Worm (Caenorhabditis elegans) whole organism, L2 larva: ENCODE data around the gene F46H5.2.
A peak's percentile ranks its signal among the peaks of the same experiment; 100 is the strongest.

ENCODE experiments used
- C34F6.9 ChIP-seq: fragments of 150-350 bp; optimal IDR thresholded peaks from 2 replicates; lab custom pipeline; 2014; ENCODE audit warnings: missing biosample characterization, missing genetic modification characterization
- F13H6.1 ChIP-seq: sonication (generic microtip); optimal IDR thresholded peaks from 2 replicates; lab custom pipeline; 2016; ENCODE audit warnings: missing genetic modification characterization, missing compliant biosample characterization
- R02D3.7 ChIP-seq: fragments of 150-350 bp; optimal IDR thresholded peaks from 2 replicates; lab custom pipeline; 2014; ENCODE audit warnings: missing biosample characterization, missing genetic modification characterization
- Y55F3AM.14 ChIP-seq: fragments of 200-800 bp; sonication (Bioruptor generic); optimal IDR thresholded peaks from 2 replicates; lab custom pipeline; 2018; ENCODE audit warnings: mild to moderate bottlenecking, missing genetic modification characterization, missing compliant biosample characterization
- ZK546.5 ChIP-seq: sonication (generic microtip); optimal IDR thresholded peaks from 2 replicates; lab custom pipeline; 2017; ENCODE audit warnings: missing biosample characterization, missing genetic modification characterization
- alr-1 ChIP-seq: fragments of 150-350 bp; optimal IDR thresholded peaks from 2 replicates; lab custom pipeline; 2014; ENCODE audit warnings: missing biosample characterization, missing genetic modification characterization
- aly-2 ChIP-seq: fragments of 150-350 bp; optimal IDR thresholded peaks from 2 replicates; lab custom pipeline; 2014; ENCODE audit warnings: missing biosample characterization, missing genetic modification characterization
- ama-1 ChIP-seq: fragments of 150-350 bp; optimal IDR thresholded peaks from 2 replicates; lab custom pipeline; 2018; ENCODE audit warnings: inconsistent platforms
- blmp-1 ChIP-seq: sonication (generic microtip); optimal IDR thresholded peaks from 2 replicates; lab custom pipeline; 2017; ENCODE audit warnings: missing genetic modification characterization, mild to moderate bottlenecking, missing compliant biosample characterization, antibody characterized with exemption, moderate library complexity; ENCODE audit not compliant: insufficient read depth
- ceh-16 ChIP-seq: fragments of 150-350 bp; optimal IDR thresholded peaks from 2 replicates; lab custom pipeline; 2014; ENCODE audit warnings: missing biosample characterization, missing genetic modification characterization
- ceh-82 ChIP-seq: fragments of 150-350 bp; optimal IDR thresholded peaks from 2 replicates; lab custom pipeline; 2014; ENCODE audit warnings: missing biosample characterization, missing genetic modification characterization
- crh-2 ChIP-seq: sonication (generic microtip); optimal IDR thresholded peaks from 2 replicates; lab custom pipeline; 2017; ENCODE audit warnings: missing biosample characterization, missing genetic modification characterization
- dmd-4 ChIP-seq: sonication (generic microtip); optimal IDR thresholded peaks from 2 replicates; lab custom pipeline; 2017; ENCODE audit warnings: missing biosample characterization, missing genetic modification characterization
- egl-27 ChIP-seq: sonication (generic microtip); optimal IDR thresholded peaks from 3 replicates; lab custom pipeline; 2017; ENCODE audit warnings: missing biosample characterization, missing genetic modification reagents, missing genetic modification characterization
- elt-1 ChIP-seq: fragments of 150-350 bp; optimal IDR thresholded peaks from 2 replicates; lab custom pipeline; 2014; ENCODE audit warnings: missing biosample characterization, missing genetic modification characterization
- elt-3 ChIP-seq: sonication (generic microtip); optimal IDR thresholded peaks from 2 replicates; lab custom pipeline; 2017; ENCODE audit warnings: missing biosample characterization, missing genetic modification characterization
- fos-1 ChIP-seq: fragments of 150-350 bp; optimal IDR thresholded peaks from 2 replicates; lab custom pipeline; 2014; ENCODE audit warnings: missing biosample characterization, missing genetic modification characterization
- gmeb-1 ChIP-seq: fragments of 150-350 bp; optimal IDR thresholded peaks from 2 replicates; lab custom pipeline; 2014; ENCODE audit warnings: missing biosample characterization, missing genetic modification characterization
- lin-11 ChIP-seq: fragments of 150-350 bp; sonication (generic microtip); optimal IDR thresholded peaks from 2 replicates; lab custom pipeline; 2014; ENCODE audit warnings: missing biosample characterization, missing genetic modification characterization, inconsistent platforms, mixed read lengths
- lin-13 ChIP-seq: fragments of 150-350 bp; optimal IDR thresholded peaks from 2 replicates; lab custom pipeline; 2014; ENCODE audit warnings: missing biosample characterization, missing genetic modification reagents, missing genetic modification characterization
- lin-39 ChIP-seq: fragments of 150-350 bp; optimal IDR thresholded peaks from 2 replicates; lab custom pipeline; 2014; ENCODE audit warnings: missing biosample characterization, missing genetic modification reagents, missing genetic modification characterization
- lsy-2 ChIP-seq, 2 experiments: fragments of 150-350 bp in 1 of 2; sonication (generic microtip) in 1 of 2; optimal IDR thresholded peaks; 2 replicates each; lab custom pipeline; 2014 to 2017; ENCODE audit warnings: missing biosample characterization in 2 of 2, missing genetic modification characterization in 2 of 2
- mab-5 ChIP-seq: fragments of 150-350 bp; optimal IDR thresholded peaks from 2 replicates; lab custom pipeline; 2014; ENCODE audit warnings: missing biosample characterization, missing genetic modification characterization
- mbf-1 ChIP-seq: sonication (generic microtip); optimal IDR thresholded peaks from 2 replicates; lab custom pipeline; 2017; ENCODE audit warnings: missing biosample characterization, missing genetic modification characterization
- mdl-1 ChIP-seq, 2 experiments: fragments of 150-350 bp in 1 of 2; sonication (generic microtip) in 1 of 2; optimal IDR thresholded peaks; 2 replicates each; lab custom pipeline; 2017; ENCODE audit warnings: missing biosample characterization in 2 of 2, missing genetic modification characterization in 2 of 2
- nhr-10 ChIP-seq: sonication (generic microtip); optimal IDR thresholded peaks from 2 replicates; lab custom pipeline; 2017; ENCODE audit warnings: missing biosample characterization, missing genetic modification characterization
- nhr-11 ChIP-seq: fragments of 150-350 bp; optimal IDR thresholded peaks from 2 replicates; lab custom pipeline; 2014; ENCODE audit warnings: missing biosample characterization, missing genetic modification characterization
- nhr-129 ChIP-seq: fragments of 150-350 bp; optimal IDR thresholded peaks from 2 replicates; lab custom pipeline; 2014; ENCODE audit warnings: missing biosample characterization, missing genetic modification characterization
- nhr-21 ChIP-seq: fragments of 150-350 bp; optimal IDR thresholded peaks from 2 replicates; lab custom pipeline; 2014; ENCODE audit warnings: missing biosample characterization, missing genetic modification characterization
- nhr-23 ChIP-seq: fragments of 150-350 bp; optimal IDR thresholded peaks from 2 replicates; lab custom pipeline; 2014; ENCODE audit warnings: missing biosample characterization, missing genetic modification reagents, missing genetic modification characterization
- nhr-237 ChIP-seq: fragments of 150-350 bp; optimal IDR thresholded peaks from 2 replicates; lab custom pipeline; 2014; ENCODE audit warnings: missing biosample characterization, missing genetic modification characterization
- nhr-25 ChIP-seq: fragments of 150-350 bp; sonication (generic microtip); optimal IDR thresholded peaks from 3 replicates; lab custom pipeline; 2014; ENCODE audit warnings: missing biosample characterization, missing genetic modification characterization
- nhr-6 ChIP-seq: fragments of 150-350 bp; optimal IDR thresholded peaks from 2 replicates; lab custom pipeline; 2014; ENCODE audit warnings: missing biosample characterization, missing genetic modification characterization
- nhr-77 ChIP-seq: fragments of 150-350 bp; optimal IDR thresholded peaks from 2 replicates; lab custom pipeline; 2014; ENCODE audit warnings: missing biosample characterization, missing genetic modification characterization
- peb-1 ChIP-seq: fragments of 150-350 bp; optimal IDR thresholded peaks from 2 replicates; lab custom pipeline; 2014; ENCODE audit warnings: missing biosample characterization, missing genetic modification characterization
- sem-4 ChIP-seq: fragments of 150-350 bp; optimal IDR thresholded peaks from 2 replicates; lab custom pipeline; 2014; ENCODE audit warnings: missing biosample characterization, missing genetic modification reagents, missing genetic modification characterization
- skn-1 ChIP-seq: sonication (generic microtip); optimal IDR thresholded peaks from 2 replicates; lab custom pipeline; 2017; ENCODE audit warnings: missing biosample characterization, missing genetic modification characterization
- sma-3 ChIP-seq: sonication (generic microtip); optimal IDR thresholded peaks from 2 replicates; lab custom pipeline; 2016; ENCODE audit warnings: missing genetic modification reagents, missing genetic modification characterization, missing compliant biosample characterization
- sma-9 ChIP-seq, 2 experiments: fragments of 150-350 bp in 1 of 2; sonication (generic microtip) in 1 of 2; optimal IDR thresholded peaks; 2 replicates each; lab custom pipeline; 2014 to 2016; ENCODE audit warnings: missing genetic modification characterization in 2 of 2, mild to moderate bottlenecking in 1 of 2, missing biosample characterization in 1 of 2, missing compliant biosample characterization in 1 of 2, missing genetic modification reagents in 1 of 2, moderate library complexity in 1 of 2
- snpc-4 ChIP-seq: fragments of 150-350 bp; optimal IDR thresholded peaks from 2 replicates; lab custom pipeline; 2014; ENCODE audit warnings: missing biosample characterization, missing genetic modification characterization
- unc-39 ChIP-seq: fragments of 150-350 bp; optimal IDR thresholded peaks from 2 replicates; lab custom pipeline; 2014; ENCODE audit warnings: missing biosample characterization, missing genetic modification characterization
- unc-55 ChIP-seq: fragments of 150-350 bp; sonication (generic microtip); optimal IDR thresholded peaks from 3 replicates; lab custom pipeline; 2014; ENCODE audit warnings: missing biosample characterization, missing genetic modification reagents, missing genetic modification characterization
- unc-62 ChIP-seq: fragments of 150-350 bp; optimal IDR thresholded peaks from 2 replicates; lab custom pipeline; 2014; ENCODE audit warnings: missing biosample characterization, missing genetic modification reagents, missing genetic modification characterization
- zag-1 ChIP-seq: fragments of 150-350 bp; optimal IDR thresholded peaks from 2 replicates; lab custom pipeline; 2014; ENCODE audit warnings: missing biosample characterization, missing genetic modification characterization
- ztf-1 ChIP-seq: fragments of 200-800 bp; sonication (Bioruptor generic); conservative IDR thresholded peaks from 2 replicates; pipeline ENCODE4 v1.3.6; 2022; ENCODE audit warnings: missing genetic modification characterization, missing compliant biosample characterization
- ztf-11 ChIP-seq: sonication (generic microtip); optimal IDR thresholded peaks from 2 replicates; lab custom pipeline; 2017; ENCODE audit warnings: missing biosample characterization, missing genetic modification characterization
- ztf-4 ChIP-seq: fragments of 150-350 bp; optimal IDR thresholded peaks from 2 replicates; lab custom pipeline; 2014; ENCODE audit warnings: missing biosample characterization, missing genetic modification characterization

The F46H5.2 gene

DNA sequence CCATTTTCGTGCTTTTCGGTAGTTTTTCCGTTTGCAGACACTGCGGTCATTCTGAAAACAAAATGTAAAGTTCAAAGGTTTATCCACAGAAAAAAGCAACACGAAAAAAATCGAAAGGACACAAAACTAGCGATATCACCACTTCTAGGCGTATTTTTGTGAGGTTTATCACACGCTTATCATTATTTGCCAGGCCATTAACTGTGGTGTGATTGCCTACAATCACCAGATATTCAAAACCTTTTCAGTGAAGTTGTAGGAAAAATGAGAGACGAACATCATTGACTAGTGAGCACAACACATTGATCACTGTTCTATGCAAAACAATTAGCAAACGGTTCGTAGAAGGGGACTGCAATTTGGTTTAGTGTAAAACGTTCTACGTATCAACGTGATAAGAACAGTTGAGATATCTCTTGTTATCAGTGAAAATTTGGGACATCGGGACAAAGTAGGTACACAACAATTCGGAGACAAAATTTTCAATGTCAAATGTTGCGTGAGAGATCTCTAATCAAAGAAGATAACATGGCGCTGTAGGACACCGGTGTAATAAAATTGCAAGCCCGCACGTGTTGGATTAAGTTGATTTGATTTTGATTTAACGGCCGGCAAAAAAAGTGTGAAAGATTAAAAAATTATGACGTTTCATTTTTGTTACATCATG is 40.2 kb downstream of the F46H5.2 start, which contains the start of gene sur-5:
Gene sur-5, minus strand, starts transcription at position 51 of the 667 bp plus-strand sequence.
- TF ChIP-seq elt-1 (tag; lab: Kevin White, UChicago) (no peak), ama-1 (no peak), Y55F3AM.14 (no peak), ceh-16 (tag; lab: Kevin White, UChicago) (no peak), unc-55 (no peak), zag-1 (no peak), fos-1 (tag; lab: Kevin White, UChicago) (peak; percentile 40), mdl-1 (tag; optimal IDR thresholded peaks at IDR 0.05; lab: Kevin White, UChicago) (peak in 1 of 2 experiments; percentile 47), elt-3 (tag; lab: Kevin White, UChicago) (no peak), egl-27 (tag; lab: Kevin White, UChicago) (no peak), nhr-77 (no peak), snpc-4 (tag; lab: Kevin White, UChicago) (no peak), ZK546.5 (no peak), ztf-4 (tag; lab: Kevin White, UChicago) (no peak), lin-11 (tag; lab: Kevin White, UChicago) (no peak), nhr-23 (tag; lab: Kevin White, UChicago) (no peak), crh-2 (tag; lab: Kevin White, UChicago) (peak; percentile 49), nhr-237 (tag; lab: Kevin White, UChicago) (no peak), nhr-11 (tag; lab: Kevin White, UChicago) (no peak), R02D3.7 (tag; lab: Kevin White, UChicago) (no peak), unc-62 (GFP tag; lab: Kevin White, UChicago) (no peak), F13H6.1 (no peak), C34F6.9 (no peak), blmp-1 (tag; lab: Kevin White, UChicago) (no peak), sma-9 (GFP tag; optimal IDR thresholded peaks at IDR 0.05; lab: Kevin White, UChicago) (peak; percentile 83), sma-9 (tag; optimal IDR thresholded peaks at IDR 0.05; lab: Kevin White, UChicago) (no peak), lin-39 (tag; lab: Kevin White, UChicago) (no peak), ztf-1 (no peak), lin-13 (no peak), sem-4 (tag; lab: Kevin White, UChicago) (peak; percentile 47), nhr-21 (tag; lab: Kevin White, UChicago) (peak; percentile 50), lsy-2 (tag; optimal IDR thresholded peaks at IDR 0.05; lab: Kevin White, UChicago) (no peak), alr-1 (tag; lab: Kevin White, UChicago) (no peak), nhr-129 (tag; lab: Kevin White, UChicago) (peak; percentile 21), skn-1 (tag; lab: Kevin White, UChicago) (peak; percentile 35), sma-3 (GFP tag; lab: Kevin White, UChicago) (peak; percentile 43), nhr-25 (peak; percentile 20), peb-1 (tag; lab: Kevin White, UChicago) (no peak)
- TF ChIP-seq, all 48 proteins: peak for 10

DNA sequence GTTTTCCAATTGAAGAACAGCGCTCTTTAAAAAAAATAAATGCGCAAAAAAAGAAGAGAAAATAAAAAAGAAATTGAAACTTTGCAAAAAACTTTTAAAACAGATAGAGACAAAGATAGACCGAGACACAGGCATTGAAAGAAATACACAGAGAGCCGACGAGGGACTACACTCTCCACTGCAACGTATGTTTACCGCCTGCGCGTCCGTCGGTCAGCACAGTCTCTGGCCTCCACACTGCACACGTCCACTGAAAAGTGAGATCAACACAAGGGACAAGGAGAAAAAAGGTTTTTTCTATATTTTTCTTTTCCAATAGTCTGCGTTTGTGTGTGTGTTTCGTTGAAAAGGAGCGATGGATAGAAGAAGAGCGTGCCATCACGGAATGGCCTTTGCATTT is 41.0 kb downstream of the F46H5.2 start:
- TF ChIP-seq nhr-77 (no peak), aly-2 (tag; lab: Kevin White, UChicago) (no peak), unc-39 (tag; lab: Kevin White, UChicago) (no peak), elt-3 (tag; lab: Kevin White, UChicago) (no peak), lsy-2 (tag; optimal IDR thresholded peaks at IDR 0.05; lab: Kevin White, UChicago) (peak; percentile 11 to 59), C34F6.9 (peak; percentile 75), ceh-82 (tag; lab: Kevin White, UChicago) (no peak), F13H6.1 (peak; percentile 85), nhr-129 (tag; lab: Kevin White, UChicago) (peak; percentile 84), sma-3 (GFP tag; lab: Kevin White, UChicago) (peak; percentile 26), mbf-1 (no peak), elt-1 (tag; lab: Kevin White, UChicago) (no peak), ztf-1 (no peak), nhr-6 (tag; lab: Kevin White, UChicago) (peak; percentile 14), dmd-4 (tag; lab: Kevin White, UChicago) (no peak), mab-5 (tag; lab: Kevin White, UChicago) (no peak), snpc-4 (tag; lab: Kevin White, UChicago) (peak; percentile 10), Y55F3AM.14 (peak; percentile 13), skn-1 (tag; lab: Kevin White, UChicago) (no peak), peb-1 (tag; lab: Kevin White, UChicago) (no peak), sem-4 (tag; lab: Kevin White, UChicago) (no peak), ztf-11 (tag; lab: Kevin White, UChicago) (no peak), nhr-25 (peak; percentile 52), sma-9 (GFP tag; optimal IDR thresholded peaks at IDR 0.05; lab: Kevin White, UChicago) (peak; percentile 89), sma-9 (tag; optimal IDR thresholded peaks at IDR 0.05; lab: Kevin White, UChicago) (no peak), nhr-21 (tag; lab: Kevin White, UChicago) (no peak), lin-39 (tag; lab: Kevin White, UChicago) (no peak), nhr-10 (tag; lab: Kevin White, UChicago) (no peak), gmeb-1 (tag; lab: Kevin White, UChicago) (no peak), nhr-11 (tag; lab: Kevin White, UChicago) (no peak), alr-1 (tag; lab: Kevin White, UChicago) (no peak), nhr-23 (tag; lab: Kevin White, UChicago) (no peak), ceh-16 (tag; lab: Kevin White, UChicago) (no peak), ama-1 (no peak), zag-1 (peak; percentile 76), nhr-237 (tag; lab: Kevin White, UChicago) (no peak), egl-27 (tag; lab: Kevin White, UChicago) (no peak), unc-62 (GFP tag; lab: Kevin White, UChicago) (no peak)
